Worm (Caenorhabditis elegans): ENCODE results near the gene F39G3.4.

DNA sequence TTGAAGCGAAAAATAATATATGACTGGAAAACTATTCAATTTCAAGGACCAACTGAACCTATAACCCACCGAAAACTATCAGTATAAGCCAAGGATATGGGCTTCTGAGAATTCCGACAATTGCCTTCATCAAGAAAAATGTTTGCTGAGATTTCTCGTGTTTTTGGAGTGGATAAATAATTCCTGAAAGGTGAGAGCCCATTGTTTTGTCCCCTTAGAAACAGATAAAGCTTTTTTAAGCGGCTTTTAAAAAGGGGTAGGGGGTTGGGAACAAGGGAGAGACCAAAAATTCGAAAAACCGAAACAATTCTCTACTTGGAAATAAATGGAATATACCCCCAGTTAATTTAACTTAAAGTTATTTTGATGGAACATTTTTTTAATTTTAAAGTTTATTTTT lies 41.9 kb downstream of the F39G3.4 start, which contains the start of gene C18G1.8:
- TF ChIP-seq zip-4 (GFP tag; optimal IDR thresholded peaks at IDR 0.05): no peak
- TF ChIP-seq ceh-82 (tag; optimal IDR thresholded peaks at IDR 0.05): no peak
